Fruit fly (Drosophila melanogaster): ENCODE results near the gene osa.
"Not testable (repeated sequence)": the region's sequence is repeated elsewhere in the genome, so short reads cannot be mapped to it uniquely, and the experiment has no call there.

The osa gene

dm6 chr3R:17718051-17718693 lies at the start of gene osa:
Gene osa, minus strand, starts transcription at chr3R:17718350.
- TF ChIP-seq CG8478 (optimal IDR thresholded peaks at IDR 0.05) (no peak), CTCF (optimal IDR thresholded peaks at IDR 0.05) (peak in 1 of 2 experiments; percentile 13)

- not testable (repeated sequence) for TF ChIP-seq CG8478, CTCF (optimal IDR thresholded peaks at IDR 0.05)
Observed at dm6 chr3R:17763088-17763487, 44.9 kb upstream of the osa start, which contains the start of gene TyrR. Gene TyrR, minus strand, starts transcription at chr3R:17763188.

DNA sequence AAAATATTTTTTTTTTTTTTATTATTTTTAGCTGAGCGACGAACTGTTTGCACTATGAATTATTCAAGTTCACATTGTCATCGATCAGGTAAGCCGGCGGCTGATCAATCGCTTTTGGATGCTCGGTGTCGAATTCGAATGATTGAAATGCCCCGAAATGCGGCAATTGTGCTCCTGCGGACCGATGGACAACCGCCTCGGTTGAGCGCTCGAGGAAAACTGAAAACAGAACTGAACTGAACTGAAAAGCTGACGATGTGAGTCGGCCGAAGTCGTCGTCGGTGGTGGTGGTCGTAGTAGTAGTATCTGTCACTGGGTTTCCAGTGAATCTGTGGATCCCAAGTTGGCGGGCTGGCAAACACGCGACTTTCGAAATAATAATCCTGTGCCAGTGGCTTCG lies 44.1 kb upstream of the osa start:
- no peak for TF ChIP-seq CG8478 (optimal IDR thresholded peaks at IDR 0.05)
- TF ChIP-seq CTCF (optimal IDR thresholded peaks at IDR 0.05) = no peak

DNA sequence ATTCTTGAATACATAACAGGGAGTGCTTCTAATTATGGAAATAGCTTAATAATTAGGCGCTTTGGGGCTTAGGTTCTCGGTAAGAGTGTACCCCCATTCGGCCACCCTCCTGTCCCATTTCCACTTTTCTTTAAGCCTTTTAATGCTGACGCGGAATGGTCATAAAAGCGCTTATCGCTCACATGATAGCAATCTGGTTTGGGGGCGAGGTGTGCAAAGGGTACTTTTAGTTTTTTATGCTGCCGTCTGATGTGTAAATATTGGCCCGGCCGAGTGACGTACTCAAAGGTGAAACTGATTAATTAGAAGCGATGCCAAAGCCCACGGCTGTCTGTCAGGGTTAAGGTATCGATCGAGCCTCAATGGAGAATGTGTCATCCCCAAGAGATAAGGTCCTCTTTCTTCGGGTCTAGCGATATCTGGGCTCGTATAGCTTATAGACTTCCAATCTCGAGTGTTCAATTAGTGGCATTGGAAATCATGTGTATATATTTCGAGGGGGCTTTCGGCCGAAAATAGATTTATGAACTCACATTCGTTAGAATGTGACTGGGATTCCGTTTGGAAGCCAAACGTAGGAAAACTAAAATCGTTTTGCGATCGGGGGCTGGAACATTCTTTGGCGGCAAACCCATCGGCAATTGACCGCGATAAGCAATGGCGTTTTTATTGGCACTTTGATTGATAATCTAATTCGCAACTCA lies 41.8 kb upstream of the osa start:
- TF ChIP-seq CTCF (optimal IDR thresholded peaks at IDR 0.05) (no peak), CG8478 (optimal IDR thresholded peaks at IDR 0.05) (no peak)

DNA sequence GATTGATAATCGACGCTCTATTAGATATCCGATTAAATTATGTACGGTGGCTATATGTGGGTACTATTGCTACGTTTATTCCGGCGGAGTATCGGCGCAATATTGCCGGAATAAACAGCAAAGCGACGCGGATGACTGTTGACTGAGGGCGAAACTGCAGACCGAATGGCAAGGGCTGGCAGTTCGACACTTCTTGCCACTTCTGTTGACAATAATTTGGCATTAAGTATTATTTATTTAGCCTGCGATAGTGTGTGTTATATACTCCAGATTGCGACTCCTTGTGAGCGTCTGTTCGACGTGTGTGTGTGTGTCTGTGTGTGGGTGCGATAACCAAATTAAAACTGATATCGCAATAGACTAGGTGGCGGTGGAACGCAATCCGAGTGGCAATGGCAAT lies 40.8 kb upstream of the osa start:
- TF ChIP-seq CTCF (optimal IDR thresholded peaks at IDR 0.05) = no peak
- TF ChIP-seq CG8478 (optimal IDR thresholded peaks at IDR 0.05) = no peak

DNA sequence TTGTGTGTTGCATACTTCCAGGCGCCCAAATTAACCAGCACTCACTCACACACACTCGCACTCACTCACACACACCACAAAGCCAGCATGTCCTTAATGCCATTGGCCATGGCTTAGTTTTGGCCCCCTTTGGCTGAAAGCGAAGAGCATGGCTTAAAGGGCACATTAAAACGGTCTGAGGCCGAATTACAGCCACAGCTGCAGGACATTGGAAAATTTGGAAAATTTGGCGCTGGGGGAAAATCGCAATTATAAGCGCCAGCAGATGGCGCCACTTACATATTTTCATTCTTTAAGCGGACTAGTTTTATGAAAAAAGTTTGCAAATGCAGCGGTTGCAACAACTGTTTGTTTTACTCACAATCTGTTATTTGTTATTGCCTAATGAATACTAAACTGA lies 24.4 kb upstream of the osa start:
- TF ChIP-seq CTCF (optimal IDR thresholded peaks at IDR 0.05) (peak; percentile 69 to 84), CG8478 (optimal IDR thresholded peaks at IDR 0.05) (no peak)

DNA sequence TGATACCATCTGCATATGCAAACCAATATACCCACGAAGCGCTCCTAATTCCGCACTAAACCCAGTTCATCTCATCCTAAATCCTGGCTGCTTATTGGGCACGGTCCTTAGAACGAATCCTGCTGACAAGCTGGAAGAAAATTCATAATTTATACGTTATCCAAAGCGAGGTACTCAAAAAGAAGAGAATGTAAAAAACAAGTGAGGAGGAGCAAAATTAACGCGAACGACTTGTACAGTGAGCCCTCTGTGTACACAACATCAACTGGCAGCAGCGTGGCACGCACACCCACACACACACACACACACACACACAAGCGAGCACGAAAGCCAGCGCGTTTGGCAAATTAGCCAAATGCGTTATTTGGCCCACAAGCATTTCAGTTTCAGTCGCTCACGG lies 18.2 kb upstream of the osa start, which contains the start of gene TyrRII:
Gene TyrRII (plus strand): TSS at position 301 of the 400 bp plus-strand sequence.
- TF ChIP-seq CTCF (optimal IDR thresholded peaks at IDR 0.05) (no peak), CG8478 (optimal IDR thresholded peaks at IDR 0.05) (no peak)

DNA sequence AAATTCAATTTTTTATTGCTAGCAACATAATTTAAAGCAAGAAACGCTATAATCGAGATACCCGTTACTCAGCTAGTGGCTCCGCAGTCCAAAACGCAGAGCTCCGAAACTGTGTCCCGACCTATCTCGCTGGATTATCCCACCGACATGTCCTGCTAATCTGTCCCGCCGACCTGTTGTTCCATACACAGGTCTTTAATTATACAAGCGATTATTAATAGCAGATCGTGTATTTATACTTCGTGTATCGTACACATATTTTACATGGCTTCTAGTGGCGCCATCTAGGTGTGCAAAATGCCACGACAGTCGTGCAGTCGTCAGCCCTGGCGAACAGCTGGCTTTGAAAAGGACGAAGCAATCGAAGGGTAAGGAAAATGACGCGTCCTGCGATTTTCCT lies 15.1 kb upstream of the osa start, which contains the start of gene CG14321:
Gene CG14321 (plus strand): TSS at position 338 of the 400 bp plus-strand sequence.
- peak; percentile 97 to 99 for TF ChIP-seq CTCF (optimal IDR thresholded peaks at IDR 0.05)
- no peak for TF ChIP-seq CG8478 (optimal IDR thresholded peaks at IDR 0.05)

DNA sequence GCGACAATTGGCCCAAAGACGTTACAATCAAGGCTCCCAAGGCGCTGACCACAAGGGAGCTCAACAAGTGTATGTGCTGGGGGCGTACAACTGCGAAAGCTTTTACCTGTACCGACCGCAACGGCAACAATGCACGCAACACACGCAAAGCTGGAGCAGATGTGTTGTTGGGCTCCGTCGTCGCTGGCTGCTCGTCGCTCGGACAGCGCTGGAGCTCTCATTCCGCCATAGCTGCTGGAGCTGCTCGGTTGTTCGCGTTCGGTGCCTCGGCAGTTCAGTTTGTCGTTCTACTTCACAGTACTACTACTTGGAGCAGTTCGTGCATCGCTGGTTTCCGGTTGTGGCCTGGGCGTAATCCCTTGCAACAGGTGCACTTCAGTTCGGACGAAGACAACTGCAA lies 7.4 kb upstream of the osa start, which contains the start of gene Lgr1:
Gene Lgr1 (plus strand): TSS at position 220 of the 400 bp plus-strand sequence.
- TF ChIP-seq CG8478 (optimal IDR thresholded peaks at IDR 0.05) = no peak
- no peak for TF ChIP-seq CTCF (optimal IDR thresholded peaks at IDR 0.05)

- TF ChIP-seq CTCF (optimal IDR thresholded peaks at IDR 0.05) (no peak), CG8478 (optimal IDR thresholded peaks at IDR 0.05) (no peak)
Observed at dm6 chr3R:17724963-17725362, 6.8 kb upstream of the osa start, which contains the start of gene Atg8b. Gene Atg8b, minus strand, starts transcription at chr3R:17725063.

DNA sequence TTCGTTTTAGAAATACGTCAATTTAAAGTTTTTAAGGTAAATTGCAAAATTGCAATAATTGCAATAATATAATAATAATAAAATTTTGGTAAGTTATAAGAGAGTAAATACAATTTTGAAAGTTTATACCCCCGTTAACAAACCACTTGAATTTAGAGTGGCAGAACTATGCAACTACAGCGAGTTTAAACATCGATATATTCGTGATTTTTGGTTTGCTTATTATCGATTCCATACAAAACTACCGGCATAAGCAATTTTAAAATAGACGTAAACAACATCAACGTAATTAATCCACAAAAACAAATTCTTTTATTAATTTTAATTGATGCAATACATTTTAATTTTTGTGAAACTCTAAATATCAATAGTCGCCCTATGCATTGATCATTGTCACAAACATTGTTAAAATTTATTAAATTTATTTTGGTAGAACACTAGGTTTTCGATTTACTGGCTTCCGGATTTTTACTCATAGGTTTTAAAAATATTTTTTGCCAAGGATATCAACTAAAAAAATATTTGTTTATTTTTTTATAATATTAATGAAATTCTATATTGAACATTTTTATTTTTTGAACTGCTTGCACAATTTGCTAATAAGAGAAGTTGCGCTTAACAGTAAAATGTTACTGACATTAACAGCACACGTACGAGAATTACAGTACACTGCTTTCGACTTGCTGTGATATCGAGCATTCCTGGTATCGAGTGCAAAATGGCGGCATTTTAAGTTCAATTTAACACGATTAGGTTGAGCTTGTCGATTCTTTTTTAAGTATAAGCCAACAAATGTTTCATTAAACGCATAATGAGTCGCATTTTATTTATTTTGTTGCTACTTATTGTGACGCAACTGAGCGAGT lies 843 bp upstream of the osa start, which contains the start of gene Pxt:
Gene Pxt (plus strand): TSS at position 695 of the 866 bp plus-strand sequence.
- TF ChIP-seq CG8478 (optimal IDR thresholded peaks at IDR 0.05) (no peak), CTCF (optimal IDR thresholded peaks at IDR 0.05) (peak in 1 of 2 experiments; percentile 30)

dm6 chr3R:17716858-17717596 lies 1.1 kb downstream of the osa start:
- TF ChIP-seq CG8478 (optimal IDR thresholded peaks at IDR 0.05) (no peak), CTCF (optimal IDR thresholded peaks at IDR 0.05) (peak; percentile 24 to 41)

- TF ChIP-seq CG8478 (optimal IDR thresholded peaks at IDR 0.05) (no peak), CTCF (optimal IDR thresholded peaks at IDR 0.05) (no peak)
Observed at dm6 chr3R:17714773-17715344, 3.3 kb downstream of the osa start.

DNA sequence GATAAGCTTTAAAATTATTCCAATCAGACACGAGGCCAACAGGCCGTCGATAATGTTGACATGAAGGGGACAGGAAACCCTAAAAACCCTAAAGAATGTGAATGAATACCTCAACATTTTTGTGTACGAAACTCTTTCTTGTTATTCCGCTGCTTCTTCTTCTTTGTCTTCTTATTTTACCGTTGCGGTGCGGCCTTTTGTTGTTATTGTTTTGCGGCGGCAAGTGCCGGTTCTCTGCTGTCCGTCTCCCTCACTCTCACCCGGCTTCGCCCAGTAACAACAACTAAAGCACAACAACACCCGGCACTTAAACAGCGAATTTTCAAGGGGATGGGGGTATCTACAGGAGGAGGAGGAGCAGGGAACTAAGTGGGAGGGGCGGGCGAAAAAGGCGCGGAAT lies 3.8 kb downstream of the osa start:
- TF ChIP-seq CTCF (optimal IDR thresholded peaks at IDR 0.05) (no peak), CG8478 (optimal IDR thresholded peaks at IDR 0.05) (no peak)
